Worm (Caenorhabditis elegans) whole organism, late embryonic: ENCODE results near the gene K12H6.6.
A peak's percentile ranks its signal among the peaks of the same experiment; 100 is the strongest.

Experiments
- C08G9.2 ChIP-seq: sonication (generic microtip); optimal IDR thresholded peaks from 2 replicates; lab custom pipeline; 2016; ENCODE audit warnings: mild to moderate bottlenecking, missing genetic modification characterization, moderate library complexity, missing compliant biosample characterization
- C38D4.7 ChIP-seq: fragments of 200-800 bp; sonication (Bioruptor generic); optimal IDR thresholded peaks from 2 replicates; lab custom pipeline; 2018; ENCODE audit warnings: mild to moderate bottlenecking, missing genetic modification characterization, moderate library complexity, missing compliant biosample characterization
- K09A11.1 ChIP-seq: sonication (generic microtip); optimal IDR thresholded peaks from 2 replicates; lab custom pipeline; 2017; ENCODE audit warnings: antibody characterized with exemption, mild to moderate bottlenecking, missing genetic modification characterization, missing compliant biosample characterization; ENCODE audit not compliant: insufficient read depth
- ceh-14 ChIP-seq: sonication (generic microtip); optimal IDR thresholded peaks from 2 replicates; lab custom pipeline; 2016; ENCODE audit warnings: missing genotype, missing genetic modification characterization, missing compliant biosample characterization
- ceh-22 ChIP-seq: sonication (generic microtip); optimal IDR thresholded peaks from 2 replicates; lab custom pipeline; 2017; ENCODE audit warnings: missing biosample characterization, missing genetic modification characterization
- ceh-31 ChIP-seq: sonication (generic microtip); optimal IDR thresholded peaks from 2 replicates; lab custom pipeline; 2016; ENCODE audit warnings: missing genetic modification characterization, missing compliant biosample characterization
- ceh-34 ChIP-seq: sonication (generic microtip); optimal IDR thresholded peaks from 2 replicates; lab custom pipeline; 2016; ENCODE audit warnings: mild to moderate bottlenecking, missing genetic modification characterization, missing compliant biosample characterization
- ceh-48 ChIP-seq: sonication (generic microtip); optimal IDR thresholded peaks from 2 replicates; lab custom pipeline; 2016; ENCODE audit warnings: missing genetic modification characterization, inconsistent platforms, missing compliant biosample characterization
- ceh-9 ChIP-seq: sonication (generic microtip); optimal IDR thresholded peaks from 2 replicates; lab custom pipeline; 2016; ENCODE audit warnings: mild to moderate bottlenecking, missing genetic modification characterization, inconsistent platforms, missing compliant biosample characterization
- elt-2 ChIP-seq: sonication (generic microtip); optimal IDR thresholded peaks from 2 replicates; lab custom pipeline; 2016; ENCODE audit warnings: missing genetic modification reagents, missing genetic modification characterization, missing compliant biosample characterization
- eyg-1 ChIP-seq: sonication (generic microtip); optimal IDR thresholded peaks from 2 replicates; lab custom pipeline; 2016; ENCODE audit warnings: missing genotype, missing genetic modification characterization, missing compliant biosample characterization
- fkh-10 ChIP-seq: fragments of 150-350 bp; optimal IDR thresholded peaks from 2 replicates; lab custom pipeline; 2014; ENCODE audit warnings: missing biosample characterization, missing genetic modification reagents, missing genetic modification characterization
- fkh-6 ChIP-seq: sonication (generic microtip); optimal IDR thresholded peaks from 2 replicates; lab custom pipeline; 2016; ENCODE audit warnings: missing genetic modification characterization, missing compliant biosample characterization
- gmeb-2 ChIP-seq: sonication (generic microtip); optimal IDR thresholded peaks from 2 replicates; lab custom pipeline; 2016; ENCODE audit warnings: missing genetic modification characterization, inconsistent platforms, missing compliant biosample characterization
- hlh-15 ChIP-seq: sonication (generic microtip); optimal IDR thresholded peaks from 2 replicates; lab custom pipeline; 2016; ENCODE audit warnings: missing genetic modification characterization, missing compliant biosample characterization
- hlh-30 ChIP-seq: sonication (generic microtip); optimal IDR thresholded peaks from 2 replicates; lab custom pipeline; 2017; ENCODE audit warnings: antibody characterized with exemption, missing genetic modification characterization, missing compliant biosample characterization; ENCODE audit not compliant: insufficient read depth
- hlh-6 ChIP-seq: sonication (generic microtip); optimal IDR thresholded peaks from 2 replicates; lab custom pipeline; 2016; ENCODE audit warnings: missing genotype, missing genetic modification characterization, missing compliant biosample characterization
- lim-6 ChIP-seq: sonication (generic microtip); optimal IDR thresholded peaks from 2 replicates; lab custom pipeline; 2016; ENCODE audit warnings: missing genetic modification characterization, missing compliant biosample characterization
- lin-11 ChIP-seq: fragments of 200-800 bp; sonication (Bioruptor generic); optimal IDR thresholded peaks from 2 replicates; lab custom pipeline; 2018; ENCODE audit warnings: mild to moderate bottlenecking, missing genetic modification characterization, missing compliant biosample characterization
- madf-2 ChIP-seq: sonication (generic microtip); optimal IDR thresholded peaks from 2 replicates; lab custom pipeline; 2017; ENCODE audit warnings: missing genetic modification characterization, missing compliant biosample characterization
- mec-3 ChIP-seq: sonication (generic microtip); optimal IDR thresholded peaks from 2 replicates; lab custom pipeline; 2016; ENCODE audit warnings: borderline replicate concordance, missing genetic modification characterization, missing compliant biosample characterization
- nhr-232 ChIP-seq: sonication (generic microtip); optimal IDR thresholded peaks from 2 replicates; lab custom pipeline; 2016; ENCODE audit warnings: missing genetic modification characterization, missing compliant biosample characterization
- npax-4 ChIP-seq: sonication (generic microtip); optimal IDR thresholded peaks from 2 replicates; lab custom pipeline; 2016; ENCODE audit warnings: missing genetic modification characterization, missing compliant biosample characterization
- pat-9 ChIP-seq: fragments of 200-800 bp; sonication (Bioruptor generic); optimal IDR thresholded peaks from 2 replicates; lab custom pipeline; 2018; ENCODE audit warnings: mild to moderate bottlenecking, missing genetic modification characterization, moderate library complexity, missing compliant biosample characterization
- pha-2 ChIP-seq: sonication (generic microtip); optimal IDR thresholded peaks from 2 replicates; lab custom pipeline; 2017; ENCODE audit warnings: mild to moderate bottlenecking, missing genetic modification characterization, missing compliant biosample characterization
- pha-4 ChIP-seq: fragments of 150-350 bp; optimal IDR thresholded peaks from 2 replicates; lab custom pipeline; 2018; ENCODE audit warnings: missing biosample characterization, missing genetic modification reagents, missing genetic modification characterization
- pqm-1 ChIP-seq: sonication (generic microtip); optimal IDR thresholded peaks from 2 replicates; lab custom pipeline; 2016; ENCODE audit warnings: missing genetic modification characterization, missing compliant biosample characterization
- pros-1 ChIP-seq: fragments of 150-350 bp; optimal IDR thresholded peaks from 2 replicates; lab custom pipeline; 2014; ENCODE audit warnings: missing biosample characterization, missing genetic modification reagents, missing genetic modification characterization
- ref-2 ChIP-seq: sonication (generic microtip); optimal IDR thresholded peaks from 2 replicates; lab custom pipeline; 2016; ENCODE audit warnings: missing genetic modification characterization, missing compliant biosample characterization
- sdc-2 ChIP-seq: sonication (generic microtip); optimal IDR thresholded peaks from 2 replicates; lab custom pipeline; 2016; ENCODE audit warnings: missing genotype, missing genetic modification characterization, missing compliant biosample characterization
- sox-2 ChIP-seq: fragments of 200-800 bp; sonication (Bioruptor generic); IDR thresholded peaks from 2 replicates; pipeline ENCODE4 v1.3.6; 2022; ENCODE audit warnings: missing genetic modification reagents, missing genetic modification characterization, missing compliant biosample characterization
- tbx-7 ChIP-seq: sonication (generic microtip); optimal IDR thresholded peaks from 2 replicates; lab custom pipeline; 2016; ENCODE audit warnings: missing genotype, missing genetic modification characterization, missing compliant biosample characterization
- unc-55 ChIP-seq: sonication (generic microtip); optimal IDR thresholded peaks from 2 replicates; lab custom pipeline; 2017; ENCODE audit warnings: missing biosample characterization, missing genetic modification reagents, missing genetic modification characterization
- ztf-16 ChIP-seq: sonication (generic microtip); optimal IDR thresholded peaks from 2 replicates; lab custom pipeline; 2017; ENCODE audit warnings: missing genetic modification characterization, missing compliant biosample characterization

The K12H6.6 gene

ce11 chrII:2785787-2786186, 45.2 kb downstream of the K12H6.6 start:
- TF ChIP-seq sox-2 (GFP tag; lab: Robert Waterston, UW) (no peak), hlh-6 (tag; lab: Kevin White, UChicago) (peak; percentile 10)

- no peak for TF ChIP-seq C08G9.2 (tag; lab: Kevin White, UChicago)
Measured at ce11 chrII:2783380-2783779, 47.7 kb downstream of the K12H6.6 start.

- TF ChIP-seq npax-4 (no peak), hlh-30 (tag; lab: Kevin White, UChicago) (no peak), ceh-34 (tag; lab: Kevin White, UChicago) (no peak)
Measured at ce11 chrII:2781355-2781754, 49.7 kb downstream of the K12H6.6 start, which contains the start of gene F08D12.2. F08D12.2 (plus strand) TSS chrII:2781655.

ce11 chrII:2780804-2781203, 50.2 kb downstream of the K12H6.6 start:
- TF ChIP-seq pros-1 (no peak), tbx-7 (no peak), gmeb-2 (no peak), sdc-2 (tag; lab: Kevin White, UChicago) (no peak), pqm-1 (tag; lab: Kevin White, UChicago) (no peak), ceh-48 (tag; lab: Kevin White, UChicago) (no peak), ref-2 (tag; lab: Kevin White, UChicago) (no peak), pha-2 (tag; lab: Kevin White, UChicago) (no peak), ceh-31 (tag; lab: Kevin White, UChicago) (no peak), npax-4 (no peak), fkh-6 (no peak), fkh-10 (GFP tag; lab: Kevin White, UChicago) (no peak), nhr-232 (no peak), unc-55 (GFP tag; lab: Kevin White, UChicago) (no peak)

- TF ChIP-seq pqm-1 (tag; lab: Kevin White, UChicago) = no peak
- no peak for TF ChIP-seq eyg-1 (tag; lab: Kevin White, UChicago)
- TF ChIP-seq mec-3 = no peak
- no peak for TF ChIP-seq ceh-14
- TF ChIP-seq fkh-6 = no peak
- no peak for TF ChIP-seq ztf-16 (tag; lab: Kevin White, UChicago)
- TF ChIP-seq ceh-22 (tag; lab: Kevin White, UChicago) = no peak
- TF ChIP-seq K09A11.1 (tag; lab: Kevin White, UChicago) = no peak
- TF ChIP-seq lin-11 (tag; lab: Kevin White, UChicago) = no peak
- TF ChIP-seq ceh-9 (tag; lab: Kevin White, UChicago) = no peak
- TF ChIP-seq unc-55 (GFP tag; lab: Kevin White, UChicago) = no peak
- no peak for TF ChIP-seq C38D4.7 (GFP tag; lab: Kevin White, UChicago)
- no peak for TF ChIP-seq lim-6 (tag; lab: Kevin White, UChicago)
- TF ChIP-seq pat-9 (tag; lab: Kevin White, UChicago) = no peak
- TF ChIP-seq npax-4 = no peak
- no peak for TF ChIP-seq hlh-15
- TF ChIP-seq madf-2 = no peak
- TF ChIP-seq elt-2 (tag; lab: Kevin White, UChicago) = no peak
- no peak for TF ChIP-seq nhr-232
- no peak for TF ChIP-seq pha-4 (tag; lab: Kevin White, UChicago)
Measured at ce11 chrII:2779253-2779652, 51.8 kb downstream of the K12H6.6 start, which contains the start of gene F08D12.3. F08D12.3 (plus strand) TSS chrII:2779553.
